Fruit fly (Drosophila melanogaster) whole organism, pupa: ENCODE measurements around the gene CG13085.

Experiments used
- CG10348 ChIP-seq: fragments of 200-800 bp; sonication (Bioruptor generic); IDR thresholded peaks from 2 replicates; pipeline ENCODE4 v1.3.6; 2022; ENCODE audit warnings: missing biosample characterization, missing genetic modification characterization
- CG12605 ChIP-seq: fragments of 200-800 bp; sonication (Bioruptor generic); IDR thresholded peaks from 2 replicates; pipeline ENCODE4 v1.3.6; 2022; ENCODE audit warnings: missing biosample characterization, missing genetic modification characterization
- CG14655 ChIP-seq: fragments of 200-800 bp; sonication (Bioruptor generic); optimal IDR thresholded peaks from 3 replicates; lab custom pipeline; 2017; ENCODE audit warnings: mild to moderate bottlenecking, missing biosample characterization, missing genetic modification reagents, missing genetic modification characterization
- CG15710 ChIP-seq: fragments of 200-800 bp; sonication (Bioruptor generic); optimal IDR thresholded peaks from 2 replicates; lab custom pipeline; 2018; ENCODE audit warnings: missing biosample characterization, mild to moderate bottlenecking, missing genetic modification characterization, moderate library complexity
- CG17806 ChIP-seq: fragments of 200-800 bp; sonication (Bioruptor generic); optimal IDR thresholded peaks from 2 replicates; lab custom pipeline; 2018; ENCODE audit warnings: missing biosample characterization, mild to moderate bottlenecking, missing genetic modification characterization, moderate library complexity
- CG32121 ChIP-seq: fragments of 200-800 bp; sonication (Bioruptor generic); IDR thresholded peaks from 2 replicates; pipeline ENCODE4 v1.3.6; 2022; ENCODE audit warnings: missing biosample characterization, missing genetic modification characterization
- CG8301 ChIP-seq: fragments of 200-800 bp; sonication (Bioruptor generic); optimal IDR thresholded peaks from 2 replicates; lab custom pipeline; 2018; ENCODE audit warnings: missing biosample characterization, mild to moderate bottlenecking, missing genetic modification characterization
- CG9948 ChIP-seq: fragments of 200-800 bp; sonication (Bioruptor generic); optimal IDR thresholded peaks from 2 replicates; lab custom pipeline; 2018; ENCODE audit warnings: missing biosample characterization, mild to moderate bottlenecking, missing genetic modification characterization, moderate library complexity
- EcR ChIP-seq: fragments of 200-800 bp; sonication (Bioruptor generic); optimal IDR thresholded peaks from 3 replicates; lab custom pipeline; 2019; ENCODE audit warnings: missing biosample characterization, missing genetic modification characterization, mild to moderate bottlenecking, moderate library complexity, missing genetic modification reagents
- Ets98B ChIP-seq: fragments of 200-800 bp; sonication (Bioruptor generic); IDR thresholded peaks from 2 replicates; pipeline ENCODE4 v1.3.6; 2022; ENCODE audit warnings: missing biosample characterization, missing genetic modification characterization
- Pif1A ChIP-seq: fragments of 200-800 bp; sonication (Bioruptor generic); optimal IDR thresholded peaks from 3 replicates; lab custom pipeline; 2016; ENCODE audit warnings: missing biosample characterization, missing genetic modification characterization
- Pif1B ChIP-seq: fragments of 200-800 bp; sonication (Bioruptor generic); optimal IDR thresholded peaks from 3 replicates; lab custom pipeline; 2016; ENCODE audit warnings: missing biosample characterization, missing genetic modification characterization
- fd96Ca ChIP-seq: fragments of 200-800 bp; sonication (Bioruptor generic); IDR thresholded peaks from 3 replicates; pipeline ENCODE4 v1.3.6; 2022; ENCODE audit warnings: missing biosample characterization, missing genetic modification characterization
- gl ChIP-seq: fragments of 200-800 bp; sonication (Bioruptor generic); optimal IDR thresholded peaks from 2 replicates; lab custom pipeline; 2018; ENCODE audit warnings: missing biosample characterization, mild to moderate bottlenecking, missing genetic modification characterization

DNA sequence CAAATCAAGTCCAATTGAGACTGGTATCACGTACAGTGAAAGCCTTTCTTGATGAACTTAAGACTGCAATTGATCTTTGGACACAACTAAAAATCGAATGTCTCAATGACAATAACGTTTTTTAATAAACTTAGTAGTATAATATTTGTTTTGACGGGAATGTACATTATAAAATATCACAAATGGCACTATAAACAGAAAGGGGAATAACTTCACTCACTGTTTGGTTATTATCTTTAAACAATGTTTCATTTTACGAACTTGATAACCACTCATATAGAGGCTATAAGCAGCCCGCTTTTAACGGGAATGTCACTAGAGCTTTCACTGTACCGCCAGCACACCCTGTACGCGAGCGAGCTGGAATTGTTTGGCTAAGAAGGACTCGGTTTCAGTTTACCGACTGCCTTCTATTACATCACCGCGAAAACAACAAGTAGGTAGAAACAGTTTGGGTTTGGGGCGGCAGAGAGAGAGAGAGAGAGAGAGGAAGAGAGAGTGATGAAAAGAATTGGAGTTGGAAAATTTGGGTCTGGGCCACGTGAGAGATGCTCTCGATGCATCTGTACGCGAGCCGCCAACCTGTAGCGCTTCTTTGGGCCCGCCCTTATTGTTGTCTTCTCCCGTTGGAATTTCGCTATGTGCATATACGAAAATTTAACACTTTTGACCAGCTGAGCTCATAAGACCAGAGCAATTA lies 26.1 kb upstream of the CG13085 start:
- TF ChIP-seq CG12605 (GFP tag; lab: Robert Waterston, UW): peak; percentile 66
- no peak for TF ChIP-seq Pif1B (GFP tag; lab: Kevin White, UChicago)
- TF ChIP-seq Pif1A (GFP tag; lab: Kevin White, UChicago): peak; percentile 60
- TF ChIP-seq EcR: no peak
- TF ChIP-seq fd96Ca (GFP tag; lab: Robert Waterston, UW): no peak
- TF ChIP-seq CG8301 (tag; lab: Kevin White, UChicago): peak; percentile 50
- no peak for TF ChIP-seq CG32121 (GFP tag; lab: Robert Waterston, UW)
- TF ChIP-seq CG10348: no peak
- no peak for TF ChIP-seq Ets98B (GFP tag; lab: Robert Waterston, UW)
- TF ChIP-seq gl (tag; lab: Kevin White, UChicago): no peak
- peak; percentile 38 for TF ChIP-seq CG9948 (tag; lab: Kevin White, UChicago)
- peak; percentile 44 for TF ChIP-seq CG15710
- peak; percentile 69 for TF ChIP-seq CG14655
- TF ChIP-seq CG17806 (tag; lab: Kevin White, UChicago): peak; percentile 27
